Worm (Caenorhabditis elegans): Measurements from ENCODE around the gene ced-11.

ced-11 gene

DNA sequence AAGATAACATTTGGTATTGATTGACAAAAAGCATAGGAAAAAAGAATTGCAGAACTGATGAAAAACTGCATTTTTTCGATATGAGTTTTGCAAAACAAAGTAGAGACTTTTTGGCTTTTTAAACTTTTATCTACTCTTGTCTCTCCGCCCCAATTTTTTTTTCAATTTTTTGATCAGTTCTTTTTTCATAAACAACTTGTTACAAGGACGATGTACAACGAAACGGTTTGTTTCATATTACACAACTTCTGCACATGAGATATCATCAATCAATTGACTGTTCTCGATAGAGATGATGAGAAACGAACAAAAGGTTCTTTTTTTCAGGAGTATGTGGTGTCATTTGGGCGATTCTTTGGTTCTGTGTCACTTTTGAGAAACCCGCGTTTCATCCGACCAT lies 19.2 kb downstream of the ced-11 start, which contains the start of gene ZK512.7:
Gene ZK512.7 (minus strand): TSS at position 101 of the 400 bp plus-strand sequence.
- TF ChIP-seq dao-5 (tag; optimal IDR thresholded peaks at IDR 0.05) (no peak), W03F9.2 (tag; optimal IDR thresholded peaks at IDR 0.05) (no peak), him-1 (tag; optimal IDR thresholded peaks at IDR 0.05) (no peak)

DNA sequence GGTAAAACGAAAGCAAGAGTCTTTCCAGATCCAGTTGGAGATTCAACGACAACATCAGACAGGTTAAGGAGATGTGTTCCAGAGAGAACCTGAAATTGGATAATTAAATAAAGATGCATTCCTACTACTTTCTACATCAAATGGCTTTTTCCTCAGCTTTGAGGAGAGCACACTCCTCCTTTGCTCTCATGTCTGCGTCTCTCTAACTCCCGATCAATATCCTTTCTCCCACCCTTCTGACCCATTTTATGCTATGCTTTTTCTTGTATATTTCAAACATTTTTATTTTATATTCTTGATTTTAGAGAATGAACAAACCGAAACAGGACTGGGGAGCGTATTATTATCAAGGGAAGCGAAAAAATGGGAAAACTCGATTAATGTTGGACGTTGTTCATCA lies 24.6 kb downstream of the ced-11 start, which contains the start of gene ZK512.11:
Gene ZK512.11 (plus strand): TSS at position 301 of the 400 bp plus-strand sequence.
- TF ChIP-seq dao-5 (tag; optimal IDR thresholded peaks at IDR 0.05) (no peak), him-1 (tag; optimal IDR thresholded peaks at IDR 0.05) (no peak), W03F9.2 (tag; optimal IDR thresholded peaks at IDR 0.05) (no peak)

DNA sequence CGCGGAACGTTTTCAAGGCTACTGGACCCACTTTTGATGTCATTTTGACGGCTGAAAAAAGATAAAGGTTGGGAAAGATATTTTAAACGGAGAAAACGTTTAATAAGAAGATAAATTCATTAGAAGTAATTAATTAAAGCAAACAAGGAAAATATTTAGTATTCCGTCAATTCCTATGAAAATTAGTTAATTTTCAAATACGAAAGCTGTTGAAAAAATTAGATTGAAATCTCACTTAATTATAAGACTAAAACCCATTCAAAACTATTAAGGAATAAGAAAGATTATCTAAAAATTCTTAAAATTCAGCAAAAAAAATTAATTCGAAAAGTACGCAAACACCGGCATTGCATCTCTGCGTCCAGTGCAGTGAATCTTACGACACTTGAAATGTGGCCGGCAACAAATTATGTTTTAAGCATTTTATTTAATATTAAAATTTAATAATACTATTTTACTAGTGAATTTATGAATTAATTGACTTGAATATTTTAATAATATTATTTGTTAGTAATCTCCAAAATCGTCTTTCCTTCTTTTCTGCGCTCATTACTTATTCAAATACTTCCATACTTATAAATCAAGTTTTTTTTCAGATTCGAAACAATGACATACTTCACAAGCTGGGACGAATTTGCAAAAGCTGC lies 25.5 kb downstream of the ced-11 start, which contains the start of the genes ZK512.2 and ZK512.4:
Gene ZK512.2 (minus strand): TSS at position 51 of the 647 bp plus-strand sequence.
Gene ZK512.4 (plus strand): TSS at position 597 of the 647 bp plus-strand sequence.
- TF ChIP-seq him-1 (tag; optimal IDR thresholded peaks at IDR 0.05): no peak
- peak; percentile 65 for TF ChIP-seq W03F9.2 (tag; optimal IDR thresholded peaks at IDR 0.05)

DNA sequence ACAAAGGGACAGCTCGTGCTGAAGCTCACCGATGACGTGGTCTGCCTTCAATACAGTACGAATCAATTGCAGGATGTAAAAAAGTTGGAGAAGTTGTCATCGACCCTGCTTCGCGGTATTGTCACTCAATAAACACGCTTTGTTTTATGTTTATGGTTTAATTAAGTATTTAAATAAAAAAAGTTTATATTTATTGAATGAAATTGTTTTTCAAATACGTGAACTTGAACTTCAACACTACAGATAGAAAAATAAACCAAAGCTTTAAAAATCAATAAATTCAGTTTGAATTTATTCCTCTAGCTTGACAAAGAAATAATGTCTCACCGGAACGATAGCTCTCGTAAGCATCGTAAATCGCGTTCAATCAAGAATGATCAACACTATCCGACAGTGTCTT lies 26.4 kb downstream of the ced-11 start, which contains the start of gene ZK512.8:
Gene ZK512.8 (plus strand): TSS at position 301 of the 400 bp plus-strand sequence.
- TF ChIP-seq W03F9.2 (tag; optimal IDR thresholded peaks at IDR 0.05): no peak
- TF ChIP-seq dao-5 (tag; optimal IDR thresholded peaks at IDR 0.05): no peak
- TF ChIP-seq him-1 (tag; optimal IDR thresholded peaks at IDR 0.05): no peak

DNA sequence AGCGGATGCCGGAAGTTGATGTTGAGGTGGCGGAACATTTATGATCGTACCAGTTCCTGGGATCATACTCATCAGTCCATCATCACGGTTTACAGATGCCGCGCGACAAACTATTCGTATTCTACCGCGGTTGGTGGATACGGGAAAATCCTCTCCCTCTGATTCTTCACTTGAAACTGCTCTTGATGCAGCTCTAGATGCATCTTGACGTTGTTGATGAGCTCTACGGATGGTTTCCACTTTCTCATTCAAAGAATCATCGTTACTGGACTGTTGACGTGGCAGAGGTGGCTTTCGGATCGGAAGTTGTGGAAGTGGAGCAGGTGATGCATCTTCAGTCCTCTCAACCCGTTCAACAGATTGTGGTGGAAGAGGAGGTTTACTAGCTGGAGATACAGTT lies 29.8 kb downstream of the ced-11 start:
- TF ChIP-seq him-1 (tag; optimal IDR thresholded peaks at IDR 0.05): no peak
- no peak for TF ChIP-seq dao-5 (tag; optimal IDR thresholded peaks at IDR 0.05)
- no peak for TF ChIP-seq W03F9.2 (tag; optimal IDR thresholded peaks at IDR 0.05)

DNA sequence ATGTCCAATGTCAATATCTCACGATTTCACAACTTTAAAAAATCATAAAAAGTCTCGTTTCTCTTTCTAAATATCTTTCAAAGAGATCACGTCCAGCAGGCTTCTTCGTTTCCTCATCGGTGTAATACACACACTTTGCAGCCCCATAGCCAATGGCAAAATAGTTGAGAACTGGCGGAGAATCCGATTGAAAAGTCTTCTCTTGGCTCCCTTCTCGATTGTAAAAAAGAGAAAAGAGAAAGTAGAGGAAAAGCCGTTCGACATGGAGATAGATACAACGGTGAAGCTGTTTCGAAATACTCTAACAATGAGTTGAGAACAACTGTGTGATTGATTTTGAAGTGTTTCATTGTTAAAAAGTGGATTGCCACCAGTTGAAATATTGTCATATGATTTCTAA lies 32.4 kb downstream of the ced-11 start:
- TF ChIP-seq dao-5 (tag; optimal IDR thresholded peaks at IDR 0.05) (no peak), him-1 (tag; optimal IDR thresholded peaks at IDR 0.05) (no peak), W03F9.2 (tag; optimal IDR thresholded peaks at IDR 0.05) (no peak)

DNA sequence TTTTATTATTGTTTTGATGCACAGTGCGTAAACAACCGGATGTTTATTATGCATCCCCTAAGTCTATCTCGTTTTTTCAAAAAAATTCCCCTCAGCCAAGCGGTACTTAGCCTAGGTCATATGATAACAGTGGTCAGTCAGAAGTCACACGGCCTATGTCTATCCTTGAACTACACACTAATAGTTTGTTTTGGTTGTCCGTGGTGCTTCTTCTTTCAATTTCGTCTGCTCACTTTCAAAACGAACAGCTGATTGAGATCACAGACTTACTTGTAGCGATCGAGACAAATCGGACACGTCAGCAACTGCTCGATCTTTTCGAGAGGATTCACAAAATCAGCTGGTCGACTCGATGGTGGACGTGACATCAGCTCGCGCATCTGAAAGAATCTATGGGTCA lies 33.6 kb downstream of the ced-11 start:
- TF ChIP-seq W03F9.2 (tag; optimal IDR thresholded peaks at IDR 0.05) (no peak), him-1 (tag; optimal IDR thresholded peaks at IDR 0.05) (no peak), dao-5 (tag; optimal IDR thresholded peaks at IDR 0.05) (no peak)

DNA sequence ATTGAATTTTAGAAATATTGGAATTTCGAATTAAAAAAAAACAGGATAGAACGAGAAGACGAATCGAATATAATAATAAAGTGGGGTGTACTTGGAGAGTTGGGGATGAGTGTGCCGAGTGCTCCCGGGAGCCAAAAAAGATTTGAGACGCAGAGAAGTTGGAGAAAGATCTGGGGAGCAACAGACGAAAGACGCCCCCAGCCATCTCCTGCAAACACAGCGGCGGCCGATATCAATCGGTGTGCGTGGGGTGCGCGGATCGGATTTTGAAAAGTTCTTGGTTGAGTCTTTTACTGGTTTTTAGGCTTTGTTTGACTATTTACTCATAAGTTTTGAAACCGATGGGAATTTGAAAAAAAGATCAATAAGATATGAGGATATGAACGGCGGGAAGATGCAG lies 34.5 kb downstream of the ced-11 start, which contains the start of gene nhl-1:
Gene nhl-1 (minus strand): TSS at position 101 of the 400 bp plus-strand sequence.
- no peak for TF ChIP-seq him-1 (tag; optimal IDR thresholded peaks at IDR 0.05)

DNA sequence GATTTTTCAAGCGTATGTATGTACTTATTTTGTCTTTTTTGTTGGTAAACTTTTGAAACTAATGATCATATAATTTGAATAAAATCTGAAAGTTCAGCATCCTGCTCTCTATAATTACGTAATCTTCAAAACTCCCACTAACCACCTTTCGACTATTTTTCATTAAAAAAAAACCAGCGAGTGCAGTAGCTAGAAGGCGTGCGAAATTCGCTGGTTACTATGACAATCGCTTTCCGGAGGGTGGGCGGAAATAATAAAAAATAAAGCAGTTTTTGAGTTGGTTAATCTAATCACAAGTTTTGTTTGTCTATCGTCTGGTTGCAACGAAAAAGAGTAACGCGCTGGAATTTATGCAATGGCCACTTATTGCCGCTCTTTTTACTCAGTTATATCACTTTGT lies 35.4 kb downstream of the ced-11 start, which contains the start of gene irld-34:
Gene irld-34 (plus strand): TSS at position 301 of the 400 bp plus-strand sequence.
- TF ChIP-seq dao-5 (tag; optimal IDR thresholded peaks at IDR 0.05) (no peak), him-1 (tag; optimal IDR thresholded peaks at IDR 0.05) (no peak), W03F9.2 (tag; optimal IDR thresholded peaks at IDR 0.05) (no peak)

DNA sequence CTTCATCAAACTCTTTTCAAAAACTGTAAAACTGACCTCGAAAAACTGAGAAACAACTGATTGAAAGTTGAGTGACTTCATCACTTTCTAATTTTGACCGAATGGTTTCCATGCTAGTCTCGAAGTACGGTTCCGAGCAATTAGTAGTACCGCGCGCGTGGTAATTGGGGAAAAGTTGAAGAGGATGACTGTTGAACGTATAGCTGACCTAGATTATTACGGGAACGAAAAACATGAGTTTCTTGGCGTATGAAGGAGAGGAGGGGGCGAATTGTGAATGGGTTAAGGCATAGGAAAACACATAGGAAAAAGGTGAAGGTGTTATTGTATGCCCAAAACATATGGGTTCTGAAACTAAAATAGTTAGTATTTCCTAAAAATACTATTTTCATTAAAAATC lies 42.2 kb downstream of the ced-11 start, which contains the start of gene ptr-9:
Gene ptr-9 (minus strand): TSS at position 101 of the 400 bp plus-strand sequence.
- TF ChIP-seq W03F9.2 (tag; optimal IDR thresholded peaks at IDR 0.05) (no peak), him-1 (tag; optimal IDR thresholded peaks at IDR 0.05) (no peak), dao-5 (tag; optimal IDR thresholded peaks at IDR 0.05) (no peak)

DNA sequence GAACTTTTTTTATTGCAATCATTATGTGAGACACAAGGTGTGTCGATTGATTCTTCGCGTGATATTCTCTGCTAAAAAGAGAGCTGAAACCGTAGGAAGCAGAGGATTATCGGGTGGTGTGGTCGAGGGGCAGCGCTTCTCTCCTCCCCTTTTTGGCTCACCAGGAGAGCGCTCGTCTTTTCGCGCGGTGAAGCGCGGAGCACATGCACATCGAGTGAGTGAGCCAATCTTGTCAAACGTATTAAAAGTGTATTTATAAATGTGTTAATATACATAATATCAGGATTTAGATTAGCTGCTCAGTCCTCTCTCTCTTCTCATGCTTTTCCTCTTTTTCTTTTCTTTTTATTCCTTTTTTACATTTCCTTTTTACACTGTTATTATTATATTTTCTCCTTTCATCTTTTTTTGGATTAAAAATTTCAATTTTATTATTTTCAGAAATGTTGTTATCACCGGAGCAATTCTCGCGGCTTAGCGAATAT lies 43.3 kb downstream of the ced-11 start, which contains the start of gene dgk-3:
Gene dgk-3 (plus strand): TSS at position 435 of the 485 bp plus-strand sequence.
- no peak for TF ChIP-seq him-1 (tag; optimal IDR thresholded peaks at IDR 0.05)
- no peak for TF ChIP-seq W03F9.2 (tag; optimal IDR thresholded peaks at IDR 0.05)
- no peak for TF ChIP-seq dao-5 (tag; optimal IDR thresholded peaks at IDR 0.05)

DNA sequence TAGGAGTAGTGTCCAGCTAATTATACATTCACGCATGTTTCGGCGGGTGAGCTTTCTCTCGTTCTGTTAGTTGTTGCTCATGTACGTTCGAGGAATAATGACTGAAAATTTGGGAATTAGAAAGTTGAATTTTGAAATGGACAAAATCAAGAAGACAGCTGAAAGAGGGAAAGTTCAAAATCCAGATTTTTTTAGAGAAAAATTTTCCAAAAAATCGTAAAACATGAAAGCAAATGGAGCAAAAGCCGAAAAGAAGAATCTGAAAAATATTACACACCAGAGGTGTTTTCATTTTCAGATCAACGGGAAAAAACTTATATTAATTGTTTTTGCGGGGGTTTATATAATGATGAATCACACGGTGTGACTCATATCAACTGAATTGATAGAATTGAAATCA lies 53.3 kb downstream of the ced-11 start, which contains the start of gene ina-1:
Gene ina-1 (minus strand): TSS at position 101 of the 400 bp plus-strand sequence.
- TF ChIP-seq dao-5 (tag; optimal IDR thresholded peaks at IDR 0.05): no peak
- TF ChIP-seq W03F9.2 (tag; optimal IDR thresholded peaks at IDR 0.05): no peak
- no peak for TF ChIP-seq him-1 (tag; optimal IDR thresholded peaks at IDR 0.05)

DNA sequence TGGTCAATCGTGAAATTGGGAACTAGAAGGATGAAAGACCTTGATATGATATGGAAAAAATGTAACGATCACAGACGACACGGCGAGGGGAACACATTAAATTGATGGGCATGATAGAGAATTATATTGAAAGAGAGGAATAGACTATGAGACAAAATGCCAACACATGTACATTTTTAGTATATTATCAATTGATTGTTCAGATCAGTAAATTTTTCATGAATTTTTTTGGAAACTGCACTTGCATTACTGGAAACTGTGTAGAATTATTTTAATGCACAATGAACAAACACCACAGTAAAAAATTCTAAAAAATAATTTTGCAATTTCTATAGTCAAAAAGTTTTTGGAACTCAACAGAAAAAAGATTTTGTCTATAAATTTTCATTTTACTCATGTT lies 53.9 kb downstream of the ced-11 start:
- TF ChIP-seq him-1 (tag; optimal IDR thresholded peaks at IDR 0.05) (no peak), dao-5 (tag; optimal IDR thresholded peaks at IDR 0.05) (no peak), W03F9.2 (tag; optimal IDR thresholded peaks at IDR 0.05) (no peak)

Measured in whole organism, L4/young adult.